Fruit fly (Drosophila melanogaster): ENCODE measurements around the gene CG44158.

DNA sequence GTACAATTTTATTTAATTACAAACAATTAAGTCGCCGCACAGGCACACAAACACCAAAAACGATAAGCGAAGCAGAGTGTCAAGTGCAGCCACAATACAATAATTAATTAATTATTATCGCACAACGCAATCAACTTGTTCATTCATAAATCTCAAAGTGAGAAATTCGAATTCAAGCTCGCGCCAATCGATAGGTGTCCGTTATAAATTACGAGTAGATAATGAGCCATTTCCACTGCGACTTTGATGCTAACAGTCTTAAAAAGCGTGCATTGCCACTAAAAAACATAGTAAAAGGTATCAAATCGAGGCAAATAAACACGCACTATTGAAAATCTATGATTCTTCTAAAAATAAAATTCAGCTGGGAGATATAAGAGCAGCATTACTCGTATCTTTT lies 21.6 kb downstream of the CG44158 start:
- TF ChIP-seq CG8478 (optimal IDR thresholded peaks at IDR 0.05) (no peak), CTCF (optimal IDR thresholded peaks at IDR 0.05) (no peak)
